Fruit fly (Drosophila melanogaster) whole organism, adult: ENCODE data around the gene scrt.

Experiments used
- CG11617 ChIP-seq: fragments of 200-800 bp; sonication (Bioruptor generic); optimal IDR thresholded peaks from 2 replicates; lab custom pipeline; 2017; ENCODE audit warnings: mild to moderate bottlenecking, missing biosample characterization, missing genetic modification reagents, missing genetic modification characterization
- CG12768 ChIP-seq: fragments of 200-800 bp; sonication (Bioruptor generic); optimal IDR thresholded peaks from 2 replicates; lab custom pipeline; 2017; ENCODE audit warnings: missing biosample characterization, missing genetic modification characterization, mild to moderate bottlenecking, moderate library complexity, missing genetic modification reagents
- CG14711 ChIP-seq: fragments of 200-800 bp; sonication (Bioruptor generic); optimal IDR thresholded peaks from 2 replicates; lab custom pipeline; 2018; ENCODE audit warnings: missing biosample characterization, mild to moderate bottlenecking, missing genetic modification characterization, moderate library complexity
- CG1620 ChIP-seq: fragments of 200-800 bp; sonication (Bioruptor generic); optimal IDR thresholded peaks from 2 replicates; lab custom pipeline; 2016; ENCODE audit warnings: missing biosample characterization, missing genetic modification characterization
- CG33017 ChIP-seq: fragments of 200-800 bp; sonication (Bioruptor generic); optimal IDR thresholded peaks from 2 replicates; lab custom pipeline; 2018; ENCODE audit warnings: missing biosample characterization, mild to moderate bottlenecking, missing genetic modification characterization, moderate library complexity
- CG5204 ChIP-seq: fragments of 200-800 bp; sonication (Bioruptor generic); optimal IDR thresholded peaks from 2 replicates; lab custom pipeline; 2016; ENCODE audit warnings: missing biosample characterization, missing genetic modification characterization
- CG7045 ChIP-seq: fragments of 200-800 bp; sonication (Bioruptor generic); optimal IDR thresholded peaks from 2 replicates; lab custom pipeline; 2017; ENCODE audit warnings: missing biosample characterization, mild to moderate bottlenecking, missing genetic modification characterization
- CG7101 ChIP-seq: fragments of 200-800 bp; sonication (Bioruptor generic); optimal IDR thresholded peaks from 2 replicates; lab custom pipeline; 2018; ENCODE audit warnings: missing biosample characterization, mild to moderate bottlenecking, missing genetic modification characterization, moderate library complexity
- Clk ChIP-seq: fragments of 200-800 bp; sonication (Bioruptor generic); optimal IDR thresholded peaks from 2 replicates; lab custom pipeline; 2017; ENCODE audit warnings: missing biosample characterization, missing genetic modification characterization
- Crg-1 ChIP-seq: fragments of 200-800 bp; sonication (Bioruptor generic); optimal IDR thresholded peaks from 2 replicates; lab custom pipeline; 2016; ENCODE audit warnings: missing biosample characterization, missing genetic modification characterization
- Hr96 ChIP-seq: fragments of 200-800 bp; sonication (Bioruptor generic); optimal IDR thresholded peaks from 2 replicates; lab custom pipeline; 2016; ENCODE audit warnings: missing biosample characterization, missing genetic modification characterization
- Mnt ChIP-seq: fragments of 200-800 bp; sonication (Bioruptor generic); optimal IDR thresholded peaks from 2 replicates; lab custom pipeline; 2016; ENCODE audit warnings: missing biosample characterization, mild to moderate bottlenecking, missing genetic modification characterization
- bab1 ChIP-seq: fragments of 200-800 bp; sonication (Bioruptor generic); optimal IDR thresholded peaks from 3 replicates; lab custom pipeline; 2019; ENCODE audit warnings: missing biosample characterization, mild to moderate bottlenecking, missing genetic modification characterization, moderate library complexity
- cic ChIP-seq: fragments of 200-800 bp; sonication (Bioruptor generic); optimal IDR thresholded peaks from 2 replicates; lab custom pipeline; 2017; ENCODE audit warnings: missing biosample characterization, mild to moderate bottlenecking, missing genetic modification characterization, moderate library complexity
- cnc ChIP-seq, 2 experiments: fragments of >200 bp; optimal IDR thresholded peaks; 2 replicates each; lab custom pipeline; 2017
- kay ChIP-seq: fragments of 200-800 bp; sonication (Bioruptor generic); peaks from one replicate; lab custom pipeline; 2016; ENCODE audit warnings: missing biosample characterization, missing genetic modification characterization, borderline replicate concordance
- ovo ChIP-seq: fragments of 200-800 bp; sonication (Bioruptor generic); optimal IDR thresholded peaks from 2 replicates; lab custom pipeline; 2016; ENCODE audit warnings: missing biosample characterization, missing genetic modification characterization
- pad ChIP-seq: fragments of 200-800 bp; sonication (Bioruptor generic); optimal IDR thresholded peaks from 3 replicates; lab custom pipeline; 2017; ENCODE audit warnings: missing biosample characterization, missing genetic modification characterization, mild to moderate bottlenecking, moderate library complexity, missing genetic modification reagents
- tj ChIP-seq: fragments of 200-800 bp; sonication (Bioruptor generic); optimal IDR thresholded peaks from 3 replicates; lab custom pipeline; 2017; ENCODE audit warnings: missing biosample characterization, mild to moderate bottlenecking, missing genetic modification characterization, moderate library complexity
- toe ChIP-seq: fragments of 200-800 bp; sonication (Bioruptor generic); optimal IDR thresholded peaks from 2 replicates; lab custom pipeline; 2016; ENCODE audit warnings: missing biosample characterization, missing genetic modification characterization

Gene scrt

DNA sequence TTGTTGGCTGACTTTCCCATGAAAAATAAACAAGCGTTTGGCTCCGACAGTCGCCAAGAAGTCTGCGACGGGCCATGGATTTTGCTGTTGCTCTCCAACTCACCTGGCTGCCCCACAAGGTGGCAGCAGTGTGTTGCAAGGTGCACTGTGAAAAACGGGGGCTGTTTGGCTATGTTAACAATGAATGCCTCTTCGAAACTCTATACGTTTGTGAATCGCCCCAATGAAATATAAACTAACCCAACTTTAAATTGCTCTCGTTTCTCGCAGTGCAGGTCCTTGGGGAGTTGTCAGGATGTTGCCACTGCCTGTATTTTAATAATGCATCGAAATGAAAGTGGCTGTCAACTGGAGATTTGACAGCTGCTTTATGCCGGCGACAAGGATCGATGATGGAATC is 30.7 kb downstream of the scrt start:
- no peak for TF ChIP-seq CG7045 (GFP tag; lab: Kevin White, UChicago)

DNA sequence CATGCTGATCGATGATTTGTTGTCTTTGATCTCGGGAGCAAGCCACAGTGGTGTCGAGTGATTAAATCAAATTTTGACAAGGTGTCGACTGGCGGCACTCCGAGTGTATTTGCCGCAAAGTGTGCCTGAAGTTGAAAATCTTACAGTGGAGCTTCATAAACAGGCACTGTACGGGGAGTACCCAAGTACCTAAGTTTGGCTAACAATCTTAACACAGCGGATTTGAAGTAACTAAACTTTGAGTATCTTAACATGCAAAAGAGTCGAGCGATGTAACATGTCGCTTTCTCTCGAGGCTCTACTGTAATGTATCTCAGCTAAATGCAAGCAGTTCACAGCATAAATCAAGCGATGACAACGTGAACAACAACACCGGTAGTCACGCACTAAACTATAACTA is 33.1 kb downstream of the scrt start:
- TF ChIP-seq kay (GFP tag; lab: Kevin White, UChicago): no peak
- no peak for TF ChIP-seq Clk (GFP tag; lab: Kevin White, UChicago)
- TF ChIP-seq CG12768 (GFP tag; lab: Kevin White, UChicago): no peak
- TF ChIP-seq ovo (GFP tag; lab: Kevin White, UChicago): no peak
- TF ChIP-seq tj (GFP tag; lab: Kevin White, UChicago): no peak
- TF ChIP-seq CG1620 (GFP tag; lab: Kevin White, UChicago): no peak
- no peak for TF ChIP-seq CG33017 (tag; lab: Kevin White, UChicago)
- TF ChIP-seq cnc (optimal IDR thresholded peaks at IDR 0.05; lab: Kevin White, UChicago): no peak
- no peak for TF ChIP-seq Crg-1

DNA sequence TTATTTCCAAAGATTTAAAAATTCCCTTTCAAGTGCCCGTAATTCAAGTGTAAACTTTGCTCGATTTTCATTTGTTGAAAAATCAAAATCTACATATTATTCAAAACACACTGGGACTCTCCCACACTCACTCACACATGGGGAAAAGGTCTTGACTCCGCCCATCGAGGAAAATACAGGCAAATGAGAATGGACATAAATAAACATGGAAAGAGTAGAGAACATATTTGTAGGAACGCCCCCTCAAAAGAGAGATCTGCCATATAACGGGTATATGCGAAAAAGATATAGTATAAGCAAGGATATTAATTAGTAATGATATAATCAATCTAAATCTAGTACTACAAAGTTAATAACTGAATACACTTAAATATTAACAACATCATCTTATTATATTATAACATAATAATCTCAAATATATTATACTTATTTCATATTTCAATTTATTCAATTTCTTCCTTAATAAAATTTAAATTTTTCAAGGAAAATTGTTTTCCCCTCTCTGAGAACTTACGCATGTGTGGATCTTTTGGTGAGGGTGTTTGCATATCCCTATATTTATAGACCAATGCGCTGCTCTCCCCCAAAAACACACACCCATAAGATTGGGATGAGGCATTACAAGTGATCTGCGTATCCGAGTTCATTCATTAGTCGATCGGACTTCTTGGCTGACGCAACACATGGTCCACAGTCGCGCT is 34.7 kb downstream of the scrt start, which contains the start of gene FoxL1:
Gene FoxL1, plus strand, starts transcription at position 651 of the 701 bp plus-strand sequence.
- no peak for TF ChIP-seq toe
- no peak for TF ChIP-seq CG12768 (GFP tag; lab: Kevin White, UChicago)
- no peak for TF ChIP-seq kay (GFP tag; lab: Kevin White, UChicago)
- no peak for TF ChIP-seq cic (GFP tag; lab: Kevin White, UChicago)
- no peak for TF ChIP-seq CG7101 (tag; lab: Kevin White, UChicago)
- TF ChIP-seq Hr96: no peak
- TF ChIP-seq cnc (optimal IDR thresholded peaks at IDR 0.05; lab: Kevin White, UChicago): no peak
- TF ChIP-seq CG14711 (tag; lab: Kevin White, UChicago): no peak
- TF ChIP-seq Clk (GFP tag; lab: Kevin White, UChicago): no peak
- no peak for TF ChIP-seq CG7045 (GFP tag; lab: Kevin White, UChicago)
- TF ChIP-seq CG1620 (GFP tag; lab: Kevin White, UChicago): no peak
- no peak for TF ChIP-seq ovo (GFP tag; lab: Kevin White, UChicago)
- no peak for TF ChIP-seq CG33017 (tag; lab: Kevin White, UChicago)
- TF ChIP-seq CG11617: no peak
- no peak for TF ChIP-seq tj (GFP tag; lab: Kevin White, UChicago)
- TF ChIP-seq pad (GFP tag; lab: Kevin White, UChicago): no peak
- no peak for TF ChIP-seq bab1

DNA sequence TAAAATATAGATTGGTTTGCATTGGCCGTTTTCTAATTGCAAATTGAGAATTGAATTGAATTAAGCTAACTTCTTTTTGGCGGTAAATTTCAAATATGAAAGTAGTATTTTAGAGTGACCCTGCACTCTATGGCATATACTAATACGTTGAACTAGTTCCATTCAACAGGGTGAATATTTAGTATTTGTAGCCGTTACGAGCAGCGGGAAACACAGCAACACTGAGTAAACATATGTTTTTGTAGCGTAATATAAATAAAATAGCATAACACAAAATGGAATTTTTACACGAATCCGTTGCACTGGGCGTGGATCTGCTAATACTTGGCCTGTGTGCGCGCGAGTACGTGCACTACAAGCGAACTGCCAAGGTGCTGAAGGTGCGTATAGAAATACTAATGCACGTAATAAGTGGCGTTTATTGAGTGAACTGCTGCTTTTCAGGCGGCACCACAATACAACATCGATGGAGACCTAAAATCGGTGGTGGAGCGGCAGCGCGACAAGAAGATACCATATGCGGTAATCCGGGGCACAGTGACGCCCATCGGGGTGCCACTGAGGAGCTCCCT is 37.6 kb downstream of the scrt start, which contains the start of gene Mul1:
Gene Mul1, plus strand, starts transcription at position 198 of the 572 bp plus-strand sequence.
- TF ChIP-seq bab1 (peak; percentile 31), cic (GFP tag; lab: Kevin White, UChicago) (peak; percentile 13), toe (no peak), CG14711 (tag; lab: Kevin White, UChicago) (peak; percentile 15)

- TF ChIP-seq kay (GFP tag; lab: Kevin White, UChicago) (no peak), CG5204 (GFP tag; lab: Kevin White, UChicago) (no peak), Mnt (GFP tag; lab: Kevin White, UChicago) (no peak)
Measured at dm6 chr3L:4024464-4024863, 40.8 kb downstream of the scrt start.

DNA sequence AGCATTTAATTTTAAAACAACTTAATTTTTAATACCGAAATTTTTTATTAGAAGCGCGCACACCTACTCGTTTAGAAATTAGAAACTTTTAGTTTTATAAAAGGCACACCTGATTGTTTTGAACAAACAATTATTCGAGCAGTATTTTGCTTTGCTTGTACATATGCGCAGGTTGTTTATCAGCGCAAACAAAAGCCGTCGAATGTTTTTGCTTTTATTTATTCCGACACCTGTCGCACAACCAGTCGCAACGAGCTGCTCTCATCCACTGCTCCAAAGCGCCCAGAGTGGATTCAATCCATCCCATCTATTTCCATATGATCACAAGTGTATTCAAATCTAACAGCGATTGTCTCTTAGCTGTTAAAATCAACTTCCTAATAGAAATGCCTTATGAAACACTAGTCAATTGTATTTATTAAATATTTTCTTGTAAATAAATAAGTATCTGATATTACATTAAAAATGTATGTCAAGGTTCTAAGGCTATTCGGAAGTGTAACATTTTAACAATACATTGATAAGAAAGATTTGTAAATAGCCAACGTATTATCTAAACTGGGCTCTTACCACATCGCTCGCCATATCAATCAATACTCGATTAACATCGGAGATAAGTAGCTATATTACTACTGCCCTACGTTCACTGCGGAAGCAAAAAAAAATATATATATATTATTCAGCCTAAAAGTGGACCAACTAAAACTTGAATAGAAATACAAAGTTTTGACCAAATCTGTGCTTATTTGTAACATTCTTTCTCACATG is 42.2 kb downstream of the scrt start, which contains the start of gene CG11594:
Gene CG11594, minus strand, starts transcription at position 274 of the 768 bp plus-strand sequence.
- TF ChIP-seq cic (GFP tag; lab: Kevin White, UChicago): peak; percentile 81
- TF ChIP-seq ovo (GFP tag; lab: Kevin White, UChicago): peak; percentile 42
- TF ChIP-seq CG7101 (tag; lab: Kevin White, UChicago): peak; percentile 10
- no peak for TF ChIP-seq Hr96
- TF ChIP-seq Clk (GFP tag; lab: Kevin White, UChicago): no peak
- TF ChIP-seq pad (GFP tag; lab: Kevin White, UChicago): no peak
- peak; percentile 11 for TF ChIP-seq toe
- TF ChIP-seq bab1: no peak
- peak; percentile 34 for TF ChIP-seq Mnt (GFP tag; lab: Kevin White, UChicago)
- no peak for TF ChIP-seq CG5204 (GFP tag; lab: Kevin White, UChicago)
- TF ChIP-seq CG12768 (GFP tag; lab: Kevin White, UChicago): peak; percentile 6
- peak; percentile 6 for TF ChIP-seq Crg-1
- peak; percentile 82 for TF ChIP-seq kay (GFP tag; lab: Kevin White, UChicago)
- TF ChIP-seq CG7045 (GFP tag; lab: Kevin White, UChicago): peak; percentile 46
